Worm (Caenorhabditis elegans) whole organism, L4/young adult: ENCODE data around the gene nhr-63.

Experiments
- dao-5 ChIP-seq: sonication (generic microtip); optimal IDR thresholded peaks from 2 replicates; lab custom pipeline; 2016; ENCODE audit warnings: missing genotype, missing genetic modification characterization, moderate library complexity, missing compliant biosample characterization
- him-1 ChIP-seq: sonication (generic microtip); optimal IDR thresholded peaks from 2 replicates; lab custom pipeline; 2016; ENCODE audit warnings: missing genotype, missing genetic modification reagents, missing genetic modification characterization, missing compliant biosample characterization

- TF ChIP-seq him-1 (tag; lab: Kevin White, UChicago): no peak
- no peak for TF ChIP-seq dao-5 (tag; lab: Kevin White, UChicago)
Observed at ce11 chrV:15996655-15997186, 5.7 kb upstream of the nhr-63 start, which contains the start of the genes C06C6.9 and C06C6.8.
